Worm (Caenorhabditis elegans) whole organism, late embryonic: ENCODE results near the gene C36B7.3.

Experiments used
- C08G9.2 ChIP-seq: sonication (generic microtip); optimal IDR thresholded peaks from 2 replicates; lab custom pipeline; 2016; ENCODE audit warnings: mild to moderate bottlenecking, missing genetic modification characterization, moderate library complexity, missing compliant biosample characterization
- C38D4.7 ChIP-seq: fragments of 200-800 bp; sonication (Bioruptor generic); optimal IDR thresholded peaks from 2 replicates; lab custom pipeline; 2018; ENCODE audit warnings: mild to moderate bottlenecking, missing genetic modification characterization, moderate library complexity, missing compliant biosample characterization
- F13H6.1 ChIP-seq: sonication (generic microtip); optimal IDR thresholded peaks from 2 replicates; lab custom pipeline; 2016; ENCODE audit warnings: missing genetic modification characterization, missing compliant biosample characterization
- K02D7.2 ChIP-seq: sonication (generic microtip); optimal IDR thresholded peaks from 2 replicates; lab custom pipeline; 2017; ENCODE audit warnings: mild to moderate bottlenecking, missing genetic modification characterization, missing compliant biosample characterization
- T23F11.4 ChIP-seq: fragments of 200-800 bp; sonication (Bioruptor generic); optimal IDR thresholded peaks from 2 replicates; lab custom pipeline; 2018; ENCODE audit warnings: mild to moderate bottlenecking, missing genetic modification characterization, missing compliant biosample characterization
- ama-1 ChIP-seq: fragments of 150-350 bp; optimal IDR thresholded peaks from 2 replicates; lab custom pipeline; 2014
- ceh-18 ChIP-seq: sonication (generic microtip); optimal IDR thresholded peaks from 2 replicates; lab custom pipeline; 2016; ENCODE audit warnings: missing genetic modification characterization, missing compliant biosample characterization
- ceh-19 ChIP-seq: fragments of 200-800 bp; sonication (Bioruptor generic); optimal IDR thresholded peaks from 2 replicates; lab custom pipeline; 2018; ENCODE audit warnings: mild to moderate bottlenecking, missing genetic modification characterization, missing compliant biosample characterization
- ceh-2 ChIP-seq: sonication (generic microtip); optimal IDR thresholded peaks from 2 replicates; lab custom pipeline; 2016; ENCODE audit warnings: missing genotype, missing genetic modification characterization, missing compliant biosample characterization
- ceh-30 ChIP-seq: fragments of 150-350 bp; optimal IDR thresholded peaks from 2 replicates; lab custom pipeline; 2014; ENCODE audit warnings: missing biosample characterization, missing genetic modification characterization
- ceh-31 ChIP-seq: sonication (generic microtip); optimal IDR thresholded peaks from 2 replicates; lab custom pipeline; 2016; ENCODE audit warnings: missing genetic modification characterization, missing compliant biosample characterization
- ceh-45 ChIP-seq: fragments of 200-800 bp; sonication (Bioruptor generic); IDR thresholded peaks from 2 replicates; pipeline ENCODE4 v1.3.6; 2022; ENCODE audit warnings: missing genetic modification reagents, missing genetic modification characterization, missing compliant biosample characterization
- ceh-48 ChIP-seq: sonication (generic microtip); optimal IDR thresholded peaks from 2 replicates; lab custom pipeline; 2016; ENCODE audit warnings: missing genetic modification characterization, inconsistent platforms, missing compliant biosample characterization
- che-1 ChIP-seq: sonication (generic microtip); optimal IDR thresholded peaks from 2 replicates; lab custom pipeline; 2016; ENCODE audit warnings: mild to moderate bottlenecking, missing genetic modification characterization, missing compliant biosample characterization
- dve-1 ChIP-seq: sonication (generic microtip); optimal IDR thresholded peaks from 2 replicates; lab custom pipeline; 2017; ENCODE audit warnings: antibody characterized with exemption, mild to moderate bottlenecking, missing genetic modification characterization, missing compliant biosample characterization
- elt-2 ChIP-seq: sonication (generic microtip); optimal IDR thresholded peaks from 2 replicates; lab custom pipeline; 2016; ENCODE audit warnings: missing genetic modification reagents, missing genetic modification characterization, missing compliant biosample characterization
- eyg-1 ChIP-seq: sonication (generic microtip); optimal IDR thresholded peaks from 2 replicates; lab custom pipeline; 2016; ENCODE audit warnings: missing genotype, missing genetic modification characterization, missing compliant biosample characterization
- fkh-6 ChIP-seq: sonication (generic microtip); optimal IDR thresholded peaks from 2 replicates; lab custom pipeline; 2016; ENCODE audit warnings: missing genetic modification characterization, missing compliant biosample characterization
- hlh-13 ChIP-seq: fragments of 200-800 bp; sonication (Bioruptor generic); optimal IDR thresholded peaks from 2 replicates; lab custom pipeline; 2018; ENCODE audit warnings: mild to moderate bottlenecking, missing genetic modification characterization, missing compliant biosample characterization
- hlh-15 ChIP-seq: sonication (generic microtip); optimal IDR thresholded peaks from 2 replicates; lab custom pipeline; 2016; ENCODE audit warnings: missing genetic modification characterization, missing compliant biosample characterization
- hlh-30 ChIP-seq: sonication (generic microtip); optimal IDR thresholded peaks from 2 replicates; lab custom pipeline; 2017; ENCODE audit warnings: antibody characterized with exemption, missing genetic modification characterization, missing compliant biosample characterization; ENCODE audit not compliant: insufficient read depth
- hlh-8 ChIP-seq: sonication (generic microtip); optimal IDR thresholded peaks from 2 replicates; lab custom pipeline; 2016; ENCODE audit warnings: missing genotype, missing genetic modification characterization, missing compliant biosample characterization
- lim-6 ChIP-seq: sonication (generic microtip); optimal IDR thresholded peaks from 2 replicates; lab custom pipeline; 2016; ENCODE audit warnings: missing genetic modification characterization, missing compliant biosample characterization
- lin-11 ChIP-seq: fragments of 200-800 bp; sonication (Bioruptor generic); optimal IDR thresholded peaks from 2 replicates; lab custom pipeline; 2018; ENCODE audit warnings: mild to moderate bottlenecking, missing genetic modification characterization, missing compliant biosample characterization
- madf-2 ChIP-seq: sonication (generic microtip); optimal IDR thresholded peaks from 2 replicates; lab custom pipeline; 2017; ENCODE audit warnings: missing genetic modification characterization, missing compliant biosample characterization
- mec-3 ChIP-seq: sonication (generic microtip); optimal IDR thresholded peaks from 2 replicates; lab custom pipeline; 2016; ENCODE audit warnings: borderline replicate concordance, missing genetic modification characterization, missing compliant biosample characterization
- nfya-1 ChIP-seq: sonication (generic microtip); optimal IDR thresholded peaks from 2 replicates; lab custom pipeline; 2017; ENCODE audit warnings: missing genetic modification characterization, mild to moderate bottlenecking, missing compliant biosample characterization, antibody characterized with exemption, moderate library complexity
- nhr-11 ChIP-seq: fragments of 150-350 bp; optimal IDR thresholded peaks from 2 replicates; lab custom pipeline; 2014; ENCODE audit warnings: missing biosample characterization, missing genetic modification characterization
- odd-2 ChIP-seq: sonication (generic microtip); optimal IDR thresholded peaks from 2 replicates; lab custom pipeline; 2017; ENCODE audit warnings: antibody characterized with exemption, mild to moderate bottlenecking, missing genetic modification characterization, missing compliant biosample characterization
- pag-3 ChIP-seq: sonication (generic microtip); optimal IDR thresholded peaks from 2 replicates; lab custom pipeline; 2016; ENCODE audit warnings: missing compliant biosample characterization, missing genetic modification characterization, borderline replicate concordance
- pha-2 ChIP-seq: sonication (generic microtip); optimal IDR thresholded peaks from 2 replicates; lab custom pipeline; 2017; ENCODE audit warnings: mild to moderate bottlenecking, missing genetic modification characterization, missing compliant biosample characterization
- pha-4 ChIP-seq: fragments of 150-350 bp; optimal IDR thresholded peaks from 2 replicates; lab custom pipeline; 2018; ENCODE audit warnings: missing biosample characterization, missing genetic modification reagents, missing genetic modification characterization
- pqm-1 ChIP-seq: sonication (generic microtip); optimal IDR thresholded peaks from 2 replicates; lab custom pipeline; 2016; ENCODE audit warnings: missing genetic modification characterization, missing compliant biosample characterization
- rnt-1 ChIP-seq: sonication (generic microtip); optimal IDR thresholded peaks from 2 replicates; lab custom pipeline; 2016; ENCODE audit warnings: missing genetic modification characterization, missing compliant biosample characterization
- sdc-2 ChIP-seq: sonication (generic microtip); optimal IDR thresholded peaks from 2 replicates; lab custom pipeline; 2016; ENCODE audit warnings: missing genotype, missing genetic modification characterization, missing compliant biosample characterization
- tbx-2 ChIP-seq: sonication (generic microtip); optimal IDR thresholded peaks from 2 replicates; lab custom pipeline; 2016; ENCODE audit warnings: missing genetic modification characterization, missing compliant biosample characterization
- ttx-3 ChIP-seq: sonication (generic microtip); optimal IDR thresholded peaks from 2 replicates; lab custom pipeline; 2016; ENCODE audit warnings: missing genetic modification reagents, missing genetic modification characterization, missing compliant biosample characterization
- unc-3 ChIP-seq, 2 experiments: fragments of 200-800 bp in 1 of 2; sonication (Bioruptor generic) in 1 of 2; sonication (generic microtip) in 1 of 2; conservative IDR thresholded peaks in 1 of 2; optimal IDR thresholded peaks in 1 of 2; 2 replicates each; pipeline versions ENCODE4 v1.3.6 to Lab custom; 2016 to 2022; ENCODE audit warnings: missing compliant biosample characterization in 2 of 2, missing genetic modification characterization in 2 of 2, missing genetic modification reagents in 1 of 2
- zip-5 ChIP-seq: sonication (generic microtip); optimal IDR thresholded peaks from 2 replicates; lab custom pipeline; 2016; ENCODE audit warnings: missing genetic modification characterization, missing compliant biosample characterization
- ztf-16 ChIP-seq: sonication (generic microtip); optimal IDR thresholded peaks from 2 replicates; lab custom pipeline; 2017; ENCODE audit warnings: missing genetic modification characterization, missing compliant biosample characterization

Gene C36B7.3

ce11 chrX:7068400-7068799 lies 33.2 kb upstream of the C36B7.3 start, which contains the start of gene pdi-6 (continued):
- TF ChIP-seq hlh-13 (GFP tag; lab: Kevin White, UChicago) (no peak), hlh-30 (tag; lab: Kevin White, UChicago) (peak; percentile 63), K02D7.2 (tag; lab: Kevin White, UChicago) (no peak), ceh-18 (tag; lab: Kevin White, UChicago) (peak; percentile 42), nhr-11 (tag; lab: Kevin White, UChicago) (no peak), dve-1 (peak; percentile 48), ceh-45 (GFP tag; lab: Robert Waterston, UW) (no peak), pqm-1 (tag; lab: Kevin White, UChicago) (peak; percentile 27), F13H6.1 (tag; lab: Kevin White, UChicago) (peak; percentile 47), ceh-31 (tag; lab: Kevin White, UChicago) (peak; percentile 94), ceh-48 (tag; lab: Kevin White, UChicago) (no peak), ttx-3 (no peak), madf-2 (tag; lab: Kevin White, UChicago) (no peak), rnt-1 (tag; lab: Kevin White, UChicago) (peak; percentile 73), che-1 (tag; lab: Kevin White, UChicago) (no peak), lim-6 (tag; lab: Kevin White, UChicago) (no peak), ceh-30 (tag; lab: Kevin White, UChicago) (no peak), ama-1 (lab: Kevin White, UChicago) (no peak), pha-4 (tag; lab: Kevin White, UChicago) (no peak), C38D4.7 (no peak)

- TF ChIP-seq unc-3 (GFP tag; conservative IDR thresholded peaks at IDR 0.05; lab: Robert Waterston, UW) (no peak), unc-3 (tag; optimal IDR thresholded peaks at IDR 0.05; lab: Kevin White, UChicago) (no peak), ztf-16 (tag; lab: Kevin White, UChicago) (no peak), C08G9.2 (tag; lab: Kevin White, UChicago) (no peak), hlh-30 (tag; lab: Kevin White, UChicago) (no peak), zip-5 (tag; lab: Kevin White, UChicago) (no peak), fkh-6 (tag; lab: Kevin White, UChicago) (no peak), ceh-45 (GFP tag; lab: Robert Waterston, UW) (no peak), eyg-1 (tag; lab: Kevin White, UChicago) (no peak), odd-2 (tag; lab: Kevin White, UChicago) (no peak), ceh-2 (tag; lab: Kevin White, UChicago) (no peak), tbx-2 (tag; lab: Kevin White, UChicago) (no peak), pha-2 (no peak), hlh-15 (tag; lab: Kevin White, UChicago) (no peak)
Observed at ce11 chrX:7075250-7075649, 26.3 kb upstream of the C36B7.3 start, which contains the start of gene B0403.6. Gene B0403.6, minus strand, starts transcription at chrX:7075350.

ce11 chrX:7076485-7076884 lies 25.1 kb upstream of the C36B7.3 start:
- TF ChIP-seq sdc-2, result no peak
- no peak for TF ChIP-seq hlh-30 (tag; lab: Kevin White, UChicago)
- TF ChIP-seq pag-3 (tag; lab: Kevin White, UChicago), result no peak
- no peak for TF ChIP-seq pha-2

- TF ChIP-seq madf-2 (tag; lab: Kevin White, UChicago), result no peak
- TF ChIP-seq F13H6.1 (tag; lab: Kevin White, UChicago), result no peak
- TF ChIP-seq ttx-3, result no peak
- no peak for TF ChIP-seq nfya-1 (tag; lab: Kevin White, UChicago)
- TF ChIP-seq nhr-11 (tag; lab: Kevin White, UChicago), result no peak
- no peak for TF ChIP-seq pha-2
- no peak for TF ChIP-seq lin-11 (tag; lab: Kevin White, UChicago)
- TF ChIP-seq ceh-19 (GFP tag; lab: Kevin White, UChicago), result no peak
- TF ChIP-seq T23F11.4, result no peak
- no peak for TF ChIP-seq ceh-2 (tag; lab: Kevin White, UChicago)
- TF ChIP-seq elt-2 (tag; lab: Kevin White, UChicago), result no peak
- no peak for TF ChIP-seq mec-3 (tag; lab: Kevin White, UChicago)
- TF ChIP-seq ceh-30 (tag; lab: Kevin White, UChicago), result no peak
- no peak for TF ChIP-seq hlh-8 (tag; lab: Kevin White, UChicago)
- TF ChIP-seq sdc-2, result no peak
Observed at ce11 chrX:7085067-7085466, 16.5 kb upstream of the C36B7.3 start, which contains the start of gene Y1B5A.1. Gene Y1B5A.1, plus strand, starts transcription at chrX:7085367.
